Fruit fly (Drosophila melanogaster) whole organism, embryonic: ENCODE data around the gene Sfp26Ad.
A peak's percentile ranks its signal among the peaks of the same experiment; 100 is the strongest.

Experiments used
- Abd-B ChIP-seq: fragments of 200-800 bp; sonication (Bioruptor generic); optimal IDR thresholded peaks from 2 replicates; lab custom pipeline; 2018; ENCODE audit warnings: missing biosample characterization, mild to moderate bottlenecking, missing genetic modification characterization, moderate library complexity
- Blimp-1 ChIP-seq: fragments of 200-800 bp; sonication (Bioruptor generic); optimal IDR thresholded peaks from 3 replicates; lab custom pipeline; 2018; ENCODE audit warnings: missing biosample characterization, missing genetic modification characterization, mild to moderate bottlenecking, moderate library complexity, missing genetic modification reagents
- CG15479 ChIP-seq: fragments of 200-800 bp; sonication (Bioruptor generic); optimal IDR thresholded peaks from 3 replicates; lab custom pipeline; 2019; ENCODE audit warnings: missing biosample characterization, mild to moderate bottlenecking, missing genetic modification characterization, moderate library complexity
- CG17186 ChIP-seq: fragments of 200-800 bp; sonication (Bioruptor generic); optimal IDR thresholded peaks from 3 replicates; lab custom pipeline; 2017; ENCODE audit warnings: missing biosample characterization, missing genetic modification reagents, missing genetic modification characterization
- CG18262 ChIP-seq: fragments of 200-800 bp; optimal IDR thresholded peaks from 3 replicates; lab custom pipeline; 2019; ENCODE audit warnings: missing biosample characterization, mild to moderate bottlenecking, missing genetic modification characterization, moderate library complexity
- CG2120 ChIP-seq: fragments of 200-800 bp; sonication (Bioruptor generic); optimal IDR thresholded peaks from 3 replicates; lab custom pipeline; 2016; ENCODE audit warnings: missing biosample characterization, missing genetic modification characterization
- CG2678 ChIP-seq: fragments of 200-800 bp; sonication (Bioruptor generic); optimal IDR thresholded peaks from 3 replicates; lab custom pipeline; 2019; ENCODE audit warnings: missing biosample characterization, mild to moderate bottlenecking, missing genetic modification characterization, moderate library complexity
- CG3065 ChIP-seq: fragments of 200-800 bp; sonication (Bioruptor generic); optimal IDR thresholded peaks from 2 replicates; lab custom pipeline; 2016; ENCODE audit warnings: missing biosample characterization, missing genetic modification characterization
- CG34224 ChIP-seq: fragments of 200-800 bp; sonication (Bioruptor generic); IDR thresholded peaks from 3 replicates; pipeline ENCODE4 v1.3.6; 2022; ENCODE audit warnings: missing biosample characterization, missing genetic modification characterization; ENCODE audit not compliant: partially characterized antibody
- CG34376 ChIP-seq: fragments of 200-800 bp; sonication (Bioruptor generic); optimal IDR thresholded peaks from 2 replicates; lab custom pipeline; 2018; ENCODE audit warnings: missing biosample characterization, mild to moderate bottlenecking, missing genetic modification characterization
- CG4360 ChIP-seq: fragments of 200-800 bp; sonication (Bioruptor generic); IDR thresholded peaks from 2 replicates; pipeline ENCODE4 v1.3.6; 2022; ENCODE audit warnings: missing biosample characterization, missing genetic modification characterization
- CG7839 ChIP-seq: fragments of 200-800 bp; sonication (Bioruptor generic); optimal IDR thresholded peaks from 3 replicates; lab custom pipeline; 2018; ENCODE audit warnings: missing biosample characterization, mild to moderate bottlenecking, missing genetic modification characterization, moderate library complexity
- CG8281 ChIP-seq: fragments of 200-800 bp; sonication (Bioruptor generic); optimal IDR thresholded peaks from 2 replicates; lab custom pipeline; 2018; ENCODE audit warnings: missing biosample characterization, mild to moderate bottlenecking, missing genetic modification characterization, moderate library complexity
- CG8359 ChIP-seq: fragments of 200-800 bp; sonication (Bioruptor generic); optimal IDR thresholded peaks from 2 replicates; lab custom pipeline; 2017; ENCODE audit warnings: missing biosample characterization, mild to moderate bottlenecking, missing genetic modification characterization, borderline replicate concordance
- CG8388 ChIP-seq: fragments of 200-800 bp; sonication (Bioruptor generic); optimal IDR thresholded peaks from 2 replicates; lab custom pipeline; 2019; ENCODE audit warnings: missing biosample characterization, mild to moderate bottlenecking, missing genetic modification characterization, moderate library complexity
- CG9215 ChIP-seq: fragments of 200-800 bp; sonication (Bioruptor generic); IDR thresholded peaks from 2 replicates; pipeline ENCODE4 v1.3.6; 2022; ENCODE audit warnings: missing biosample characterization, missing genetic modification characterization
- CG9797 ChIP-seq: fragments of 200-800 bp; sonication (Bioruptor generic); optimal IDR thresholded peaks from 3 replicates; lab custom pipeline; 2018; ENCODE audit warnings: missing biosample characterization, mild to moderate bottlenecking, missing genetic modification characterization
- CrebB ChIP-seq: fragments of 200-800 bp; sonication (Bioruptor generic); optimal IDR thresholded peaks from 3 replicates; lab custom pipeline; 2018; ENCODE audit warnings: missing biosample characterization, mild to moderate bottlenecking, missing genetic modification characterization
- Deaf1 ChIP-seq: fragments of 200-800 bp; optimal IDR thresholded peaks from 3 replicates; lab custom pipeline; 2019; ENCODE audit warnings: missing biosample characterization, mild to moderate bottlenecking, missing genetic modification characterization, moderate library complexity
- Dip2 ChIP-seq: fragments of 200-800 bp; sonication (Bioruptor generic); IDR thresholded peaks from 2 replicates; pipeline ENCODE4 v1.3.6; 2022; ENCODE audit warnings: missing biosample characterization, missing genetic modification characterization
- Doc2 ChIP-seq: fragments of 200-800 bp; sonication (Bioruptor generic); IDR thresholded peaks from 2 replicates; pipeline ENCODE4 v1.3.6; 2022; ENCODE audit warnings: missing biosample characterization, missing genetic modification characterization
- Elba2 ChIP-seq: fragments of 200-800 bp; sonication (Bioruptor generic); optimal IDR thresholded peaks from 3 replicates; lab custom pipeline; 2016; ENCODE audit warnings: missing biosample characterization, missing genetic modification characterization
- H15 ChIP-seq: fragments of 200-800 bp; sonication (Bioruptor generic); IDR thresholded peaks from 3 replicates; pipeline ENCODE4 v1.3.6; 2022; ENCODE audit warnings: missing biosample characterization, missing genetic modification characterization
- Hr78 ChIP-seq, 2 experiments: fragments of 200-800 bp in 1 of 2; fragments of >200 bp in 1 of 2; sonication (Bioruptor generic) in 1 of 2; optimal IDR thresholded peaks; 2 replicates each; lab custom pipeline; 2017 to 2019; ENCODE audit warnings: missing biosample characterization in 2 of 2, missing genetic modification characterization in 2 of 2, mild to moderate bottlenecking in 1 of 2, moderate library complexity in 1 of 2
- NK7.1 ChIP-seq: fragments of 200-800 bp; sonication (Bioruptor generic); optimal IDR thresholded peaks from 3 replicates; lab custom pipeline; 2016; ENCODE audit warnings: missing biosample characterization, missing genetic modification characterization
- Sox100B ChIP-seq: fragments of 200-800 bp; sonication (Bioruptor generic); optimal IDR thresholded peaks from 3 replicates; lab custom pipeline; 2018; ENCODE audit warnings: missing biosample characterization, mild to moderate bottlenecking, missing genetic modification characterization
- Trl ChIP-seq, 3 experiments: fragments of >200 bp in 2 of 3; fragments of 200-800 bp in 1 of 3; sonication (Bioruptor generic) in 1 of 3; optimal IDR thresholded peaks; 2 replicates in 1 of 3; 3 replicates in 2 of 3; lab custom pipeline; 2016 to 2017; ENCODE audit warnings: missing biosample characterization in 1 of 3, missing genetic modification characterization in 1 of 3
- Xbp1 ChIP-seq: fragments of 200-800 bp; sonication (Bioruptor generic); optimal IDR thresholded peaks from 3 replicates; lab custom pipeline; 2016; ENCODE audit warnings: missing biosample characterization, mild to moderate bottlenecking, missing genetic modification characterization
- bbx ChIP-seq: fragments of 200-800 bp; sonication (Bioruptor generic); IDR thresholded peaks from 2 replicates; pipeline ENCODE4 v1.3.6; 2022; ENCODE audit warnings: missing biosample characterization, missing genetic modification characterization; ENCODE audit not compliant: partially characterized antibody
- chif ChIP-seq, 2 experiments: fragments of 200-800 bp; sonication (Bioruptor generic); optimal IDR thresholded peaks; 3 replicates each; lab custom pipeline; 2016; ENCODE audit warnings: missing biosample characterization in 2 of 2, missing genetic modification characterization in 2 of 2
- chn ChIP-seq: fragments of 200-800 bp; sonication (Bioruptor generic); optimal IDR thresholded peaks from 2 replicates; lab custom pipeline; 2016; ENCODE audit warnings: missing biosample characterization, missing genetic modification characterization
- disco-r ChIP-seq: fragments of 200-800 bp; sonication (Bioruptor generic); optimal IDR thresholded peaks from 2 replicates; lab custom pipeline; 2016; ENCODE audit warnings: missing biosample characterization, missing genetic modification characterization
- dysf ChIP-seq: fragments of 200-800 bp; sonication (Bioruptor generic); IDR thresholded peaks from 3 replicates; pipeline ENCODE4 v1.3.6; 2022; ENCODE audit warnings: missing biosample characterization, missing genetic modification characterization
- ewg ChIP-seq: fragments of 200-800 bp; sonication (Bioruptor generic); optimal IDR thresholded peaks from 3 replicates; lab custom pipeline; 2017; ENCODE audit warnings: mild to moderate bottlenecking, missing biosample characterization, missing genetic modification reagents, missing genetic modification characterization
- fd102C ChIP-seq: fragments of 200-800 bp; sonication (Bioruptor generic); optimal IDR thresholded peaks from 2 replicates; lab custom pipeline; 2018; ENCODE audit warnings: missing biosample characterization, mild to moderate bottlenecking, missing genetic modification characterization, moderate library complexity
- gem ChIP-seq: fragments of 200-800 bp; sonication (Bioruptor generic); optimal IDR thresholded peaks from 2 replicates; lab custom pipeline; 2019; ENCODE audit warnings: missing biosample characterization, mild to moderate bottlenecking, missing genetic modification characterization, moderate library complexity
- hbn ChIP-seq: fragments of 200-800 bp; sonication (Bioruptor generic); IDR thresholded peaks from 2 replicates; pipeline ENCODE4 v1.3.6; 2022; ENCODE audit warnings: missing biosample characterization, missing genetic modification characterization; ENCODE audit not compliant: partially characterized antibody
- phol ChIP-seq: fragments of 200-800 bp; sonication (Bioruptor generic); optimal IDR thresholded peaks from 3 replicates; lab custom pipeline; 2018; ENCODE audit warnings: missing biosample characterization, mild to moderate bottlenecking, missing genetic modification characterization, moderate library complexity
- pros ChIP-seq: fragments of 200-800 bp; sonication (Bioruptor generic); optimal IDR thresholded peaks from 3 replicates; lab custom pipeline; 2019; ENCODE audit warnings: missing biosample characterization, mild to moderate bottlenecking, missing genetic modification characterization, moderate library complexity
- repo ChIP-seq: fragments of 200-800 bp; sonication (Bioruptor generic); optimal IDR thresholded peaks from 2 replicates; lab custom pipeline; 2016; ENCODE audit warnings: missing biosample characterization, missing genetic modification characterization
- sens ChIP-seq: fragments of 200-800 bp; sonication (Bioruptor generic); peaks from one replicate; lab custom pipeline; 2016; ENCODE audit warnings: missing biosample characterization, missing genetic modification characterization
- seq ChIP-seq: fragments of 200-800 bp; sonication (Bioruptor generic); IDR thresholded peaks from 2 replicates; pipeline ENCODE4 v1.3.6; 2022; ENCODE audit warnings: missing biosample characterization, missing genetic modification characterization
- slou ChIP-seq: fragments of 200-800 bp; sonication (Bioruptor generic); optimal IDR thresholded peaks from 3 replicates; lab custom pipeline; 2016; ENCODE audit warnings: missing biosample characterization, missing genetic modification characterization
- ssp ChIP-seq: fragments of 200-800 bp; sonication (Bioruptor generic); IDR thresholded peaks from 2 replicates; pipeline ENCODE4 v1.3.6; 2022; ENCODE audit warnings: missing biosample characterization, missing genetic modification characterization
- tup ChIP-seq: fragments of 200-800 bp; sonication (Bioruptor generic); optimal IDR thresholded peaks from 2 replicates; lab custom pipeline; 2016; ENCODE audit warnings: missing biosample characterization, mild to moderate bottlenecking, missing genetic modification characterization, moderate library complexity
- unc-4 ChIP-seq: fragments of 200-800 bp; sonication (Bioruptor generic); IDR thresholded peaks from 2 replicates; pipeline ENCODE4 v1.3.6; 2022; ENCODE audit warnings: missing biosample characterization, missing genetic modification characterization; ENCODE audit not compliant: partially characterized antibody
- unpg ChIP-seq: fragments of 200-800 bp; sonication (Bioruptor generic); optimal IDR thresholded peaks from 3 replicates; lab custom pipeline; 2018; ENCODE audit warnings: missing biosample characterization, mild to moderate bottlenecking, missing genetic modification characterization, moderate library complexity
- usp ChIP-seq: fragments of >200 bp; optimal IDR thresholded peaks from 2 replicates; lab custom pipeline; 2017; ENCODE audit warnings: missing biosample characterization, missing genetic modification characterization

The Sfp26Ad gene

DNA sequence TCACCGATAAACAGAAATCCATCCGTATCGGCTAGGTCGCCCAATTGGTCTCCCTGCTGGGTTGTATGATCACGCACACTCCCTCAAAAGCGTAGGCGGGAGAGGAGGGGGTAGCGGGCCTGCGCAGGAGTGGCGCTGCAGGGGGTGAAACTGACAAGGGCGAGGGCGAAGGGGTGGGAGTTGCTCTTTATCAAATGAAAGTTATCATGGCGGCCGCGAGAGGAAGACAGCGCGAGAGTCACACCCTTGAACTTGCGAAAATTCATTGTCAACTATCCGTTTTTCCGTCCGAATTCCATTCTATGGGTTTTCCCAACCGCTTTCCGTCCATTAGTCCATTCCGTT is 35.9 kb upstream of the Sfp26Ad start (continued):
- no peak for TF ChIP-seq CG9797 (GFP tag; lab: Kevin White, UChicago)
- no peak for TF ChIP-seq usp (GFP tag; lab: Kevin White, UChicago)
- no peak for TF ChIP-seq slou
- no peak for TF ChIP-seq NK7.1 (GFP tag; lab: Kevin White, UChicago)
- no peak for TF ChIP-seq CG34224 (GFP tag; lab: Robert Waterston, UW)
- no peak for TF ChIP-seq tup
- no peak for TF ChIP-seq Doc2 (GFP tag; lab: Robert Waterston, UW)
- no peak for TF ChIP-seq CG2678
- peak; percentile 79 for TF ChIP-seq CG15479 (GFP tag; lab: Kevin White, UChicago)
- TF ChIP-seq CrebB (tag; lab: Kevin White, UChicago): no peak
- TF ChIP-seq CG34376 (GFP tag; lab: Kevin White, UChicago): no peak
- no peak for TF ChIP-seq seq (GFP tag; lab: Robert Waterston, UW)
- peak; percentile 40 for TF ChIP-seq pros (GFP tag; lab: Kevin White, UChicago)
- TF ChIP-seq CG17186 (GFP tag; lab: Kevin White, UChicago): no peak
- no peak for TF ChIP-seq Xbp1 (GFP tag; lab: Kevin White, UChicago)
- no peak for TF ChIP-seq CG9215 (GFP tag; lab: Robert Waterston, UW)
- TF ChIP-seq ssp: no peak
- peak; percentile 31 for TF ChIP-seq CG3065 (GFP tag; lab: Kevin White, UChicago)
- TF ChIP-seq Sox100B (GFP tag; lab: Kevin White, UChicago): no peak
- TF ChIP-seq ewg (GFP tag; lab: Kevin White, UChicago): peak; percentile 95
- no peak for TF ChIP-seq Trl (optimal IDR thresholded peaks at IDR 0.05; lab: Kevin White, UChicago)
- TF ChIP-seq Trl (GFP tag; optimal IDR thresholded peaks at IDR 0.05; lab: Kevin White, UChicago): no peak
- peak in 1 of 2 experiments; percentile 33 for TF ChIP-seq Hr78 (GFP tag; optimal IDR thresholded peaks at IDR 0.05; lab: Kevin White, UChicago)
- TF ChIP-seq phol (tag; lab: Kevin White, UChicago): peak; percentile 61
- TF ChIP-seq bbx: no peak

dm6 chr2L:5978333-5979054 is 35.4 kb upstream of the Sfp26Ad start:
- TF ChIP-seq CG4360 (GFP tag; lab: Robert Waterston, UW) (no peak), disco-r (no peak), dysf (GFP tag; lab: Robert Waterston, UW) (no peak), chif (GFP tag; optimal IDR thresholded peaks at IDR 0.05; lab: Kevin White, UChicago) (no peak), CG8388 (GFP tag; lab: Kevin White, UChicago) (no peak), repo (GFP tag; lab: Kevin White, UChicago) (no peak), CG8281 (no peak), H15 (no peak), sens (GFP tag; lab: Kevin White, UChicago) (peak; percentile 56), CG7839 (tag; lab: Kevin White, UChicago) (no peak), unc-4 (no peak), chn (GFP tag; lab: Kevin White, UChicago) (peak; percentile 55), Deaf1 (peak; percentile 58), fd102C (no peak), CG2120 (GFP tag; lab: Kevin White, UChicago) (no peak), CG34376 (GFP tag; lab: Kevin White, UChicago) (no peak), CG8359 (no peak), Elba2 (no peak), CG18262 (tag; lab: Kevin White, UChicago) (no peak), Trl (optimal IDR thresholded peaks at IDR 0.05; lab: Kevin White, UChicago) (peak in 1 of 2 experiments; percentile 21), Trl (GFP tag; optimal IDR thresholded peaks at IDR 0.05; lab: Kevin White, UChicago) (no peak), Dip2 (GFP tag; lab: Robert Waterston, UW) (no peak), Blimp-1 (GFP tag; lab: Kevin White, UChicago) (no peak), gem (tag; lab: Kevin White, UChicago) (no peak), hbn (GFP tag; lab: Robert Waterston, UW) (no peak), unpg (no peak), Abd-B (GFP tag; lab: Kevin White, UChicago) (no peak)
